Fruit fly (Drosophila melanogaster): Measurements from ENCODE around the gene heix.

Gene heix

dm6 chr2L:16287602-16288392 is 11.9 kb downstream of the heix start, which contains the start of the genes crp and pkaap:
Gene crp (minus strand): TSS chr2L:16287730.
Gene pkaap (plus strand): TSS chr2L:16288290.
- TF ChIP-seq CG10669 (GFP tag; optimal IDR thresholded peaks at IDR 0.05) = peak; percentile 15
- no peak for TF ChIP-seq Hr38 (GFP tag; optimal IDR thresholded peaks at IDR 0.05)
- TF ChIP-seq Hr39 (GFP tag; optimal IDR thresholded peaks at IDR 0.05) = peak; percentile 81
- peak; percentile 83 for TF ChIP-seq CG31627 (GFP tag; optimal IDR thresholded peaks at IDR 0.05)
- TF ChIP-seq fd85E (GFP tag; optimal IDR thresholded peaks at IDR 0.05) = peak; percentile 48
- TF ChIP-seq CG3919 (GFP tag; optimal IDR thresholded peaks at IDR 0.05) = peak; percentile 82
- no peak for TF ChIP-seq CG6163 (GFP tag; IDR thresholded peaks at IDR 0.05)
- no peak for TF ChIP-seq CG11762 (GFP tag; optimal IDR thresholded peaks at IDR 0.05; ENCODE audit: insufficient read depth)
- peak; percentile 74 for TF ChIP-seq Met (GFP tag; optimal IDR thresholded peaks at IDR 0.05)
- TF ChIP-seq OdsH (GFP tag; optimal IDR thresholded peaks at IDR 0.05) = peak; percentile 65
- peak; percentile 28 for TF ChIP-seq CG6854 (GFP tag; optimal IDR thresholded peaks at IDR 0.05)
- TF ChIP-seq Ets21C (GFP tag; optimal IDR thresholded peaks at IDR 0.05) = peak; percentile 60
- no peak for TF ChIP-seq Blimp-1 (GFP tag; optimal IDR thresholded peaks at IDR 0.05)
- peak; percentile 27 for TF ChIP-seq dac (GFP tag; optimal IDR thresholded peaks at IDR 0.05)
- peak; percentile 25 for TF ChIP-seq Sox15 (GFP tag; optimal IDR thresholded peaks at IDR 0.05)
- TF ChIP-seq CG34406 (GFP tag; optimal IDR thresholded peaks at IDR 0.05) = no peak
- peak; percentile 94 for TF ChIP-seq fkh (GFP tag; optimal IDR thresholded peaks at IDR 0.05)
- peak; percentile 28 for TF ChIP-seq CG32006 (GFP tag; optimal IDR thresholded peaks at IDR 0.05)
- TF ChIP-seq CG3032 (tag; optimal IDR thresholded peaks at IDR 0.05) = peak; percentile 21
- TF ChIP-seq Eip93F (GFP tag; optimal IDR thresholded peaks at IDR 0.05) = peak; percentile 57
- TF ChIP-seq CG11902 (GFP tag; optimal IDR thresholded peaks at IDR 0.05) = peak; percentile 59
- TF ChIP-seq CG4318 (GFP tag; optimal IDR thresholded peaks at IDR 0.05) = no peak
- TF ChIP-seq CG9139 (GFP tag; optimal IDR thresholded peaks at IDR 0.05) = peak; percentile 57
- TF ChIP-seq CG8119 (GFP tag; IDR thresholded peaks at IDR 0.05) = no peak
- peak; percentile 34 for TF ChIP-seq CG10631 (GFP tag; optimal IDR thresholded peaks at IDR 0.05)
- TF ChIP-seq pdm3 (GFP tag; optimal IDR thresholded peaks at IDR 0.05) = peak; percentile 77
- no peak for TF ChIP-seq Gug (GFP tag; IDR thresholded peaks at IDR 0.05)
- peak; percentile 49 for TF ChIP-seq Hr4 (GFP tag; optimal IDR thresholded peaks at IDR 0.05)
- peak; percentile 54 for TF ChIP-seq topi (GFP tag; optimal IDR thresholded peaks at IDR 0.05)
- peak; percentile 69 for TF ChIP-seq dsx (GFP tag; optimal IDR thresholded peaks at IDR 0.05; ENCODE audit: poor library complexity, severe bottlenecking)
- no peak for TF ChIP-seq CG6276 (GFP tag; optimal IDR thresholded peaks at IDR 0.05)
- peak; percentile 58 for TF ChIP-seq vri (GFP tag; optimal IDR thresholded peaks at IDR 0.05)
- TF ChIP-seq Lpt (GFP tag; optimal IDR thresholded peaks at IDR 0.05) = no peak
- peak; percentile 53 for TF ChIP-seq CG7368 (GFP tag; optimal IDR thresholded peaks at IDR 0.05)
- peak; percentile 60 for TF ChIP-seq Eip75B (GFP tag; optimal IDR thresholded peaks at IDR 0.05)
- TF ChIP-seq spab (GFP tag; optimal IDR thresholded peaks at IDR 0.05) = no peak
- peak; percentile 81 for TF ChIP-seq cyc (GFP tag; optimal IDR thresholded peaks at IDR 0.05)
- TF ChIP-seq CG1621 (tag; optimal IDR thresholded peaks at IDR 0.05) = peak; percentile 65
- peak in 1 of 2 experiments; percentile 27 for TF ChIP-seq salr (GFP tag; optimal IDR thresholded peaks at IDR 0.05)
- peak; percentile 25 for TF ChIP-seq CG8319 (GFP tag; optimal IDR thresholded peaks at IDR 0.05)
- no peak for TF ChIP-seq CG15336 (GFP tag; IDR thresholded peaks at IDR 0.05)
- peak; percentile 21 for TF ChIP-seq achi (GFP tag; optimal IDR thresholded peaks at IDR 0.05)
- TF ChIP-seq CG6792 (GFP tag; optimal IDR thresholded peaks at IDR 0.05) = peak; percentile 41
- TF ChIP-seq fd59A (GFP tag; optimal IDR thresholded peaks at IDR 0.05) = no peak
- TF ChIP-seq lz (GFP tag; optimal IDR thresholded peaks at IDR 0.05) = peak; percentile 79
- peak; percentile 76 for TF ChIP-seq esn (GFP tag; optimal IDR thresholded peaks at IDR 0.05)
- TF ChIP-seq CG6808 (GFP tag; optimal IDR thresholded peaks at IDR 0.05) = peak; percentile 17
- peak; percentile 63 for TF ChIP-seq acj6 (GFP tag; optimal IDR thresholded peaks at IDR 0.05)
- peak; percentile 77 for TF ChIP-seq Smox (GFP tag; optimal IDR thresholded peaks at IDR 0.05)
- TF ChIP-seq CG16779 (tag; optimal IDR thresholded peaks at IDR 0.05) = peak; percentile 14

All from whole organism, prepupa.